Worm (Caenorhabditis elegans) whole organism, L4/young adult: ENCODE data around the gene srx-64.

Source experiments
- dao-5 ChIP-seq: sonication (generic microtip); optimal IDR thresholded peaks from 2 replicates; lab custom pipeline; 2016; ENCODE audit warnings: missing genotype, missing genetic modification characterization, moderate library complexity, missing compliant biosample characterization
- him-1 ChIP-seq: sonication (generic microtip); optimal IDR thresholded peaks from 2 replicates; lab custom pipeline; 2016; ENCODE audit warnings: missing genotype, missing genetic modification reagents, missing genetic modification characterization, missing compliant biosample characterization

- no peak for TF ChIP-seq him-1 (tag; lab: Kevin White, UChicago)
- no peak for TF ChIP-seq dao-5
Measured at ce11 chrV:3943364-3943763, 14.2 kb downstream of the srx-64 start.
